Worm (Caenorhabditis elegans): Measurements from ENCODE around the gene K08B12.3.

DNA sequence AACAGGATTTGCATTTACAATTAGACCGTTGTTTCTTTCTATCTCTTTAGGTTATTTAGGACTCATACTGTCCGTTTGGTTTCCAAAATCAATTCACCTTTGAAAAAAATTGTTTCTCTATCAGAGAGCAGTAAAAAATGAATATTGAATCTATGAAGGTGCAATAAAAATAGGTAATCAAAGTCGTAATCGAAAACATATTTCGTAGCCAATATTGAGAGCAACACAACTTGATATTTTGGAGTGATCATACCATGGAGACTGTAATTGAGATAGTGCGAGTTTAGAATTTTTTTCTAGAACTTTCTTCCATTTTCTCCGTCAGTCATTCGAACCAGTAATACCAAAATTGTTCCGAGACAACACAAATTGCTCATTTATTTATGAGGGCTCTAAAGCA, 35.6 kb downstream of the K08B12.3 start, which contains the start of gene F31F7.2:
- no peak for TF ChIP-seq elt-3 (tag; optimal IDR thresholded peaks at IDR 0.05)
- no peak for TF ChIP-seq ztf-4 (tag; optimal IDR thresholded peaks at IDR 0.05)
- no peak for TF ChIP-seq nhr-28 (tag; optimal IDR thresholded peaks at IDR 0.05)
- no peak for TF ChIP-seq nhr-11 (tag; optimal IDR thresholded peaks at IDR 0.05)
- no peak for TF ChIP-seq egl-27 (tag; optimal IDR thresholded peaks at IDR 0.05)
- no peak for TF ChIP-seq ceh-9 (tag; optimal IDR thresholded peaks at IDR 0.05)
- no peak for TF ChIP-seq zag-1 (tag; optimal IDR thresholded peaks at IDR 0.05)
- no peak for TF ChIP-seq nhr-12 (tag; optimal IDR thresholded peaks at IDR 0.05)

Data from whole organism, L3 larva.